Worm (Caenorhabditis elegans): ENCODE measurements around the gene F10A3.11.

ce11 chrV:16132705-16133104 is 29.8 kb upstream of the F10A3.11 start, which contains the start of gene fbxa-144:
- TF ChIP-seq ceh-82 (tag; optimal IDR thresholded peaks at IDR 0.05) (no peak), fkh-10 (GFP tag; optimal IDR thresholded peaks at IDR 0.05) (no peak)
